In genomic region chrX:8075300-8075927, dm6 we compare ENCODE assay signal across 1 fruit fly cellular context.
TF ChIP-seq lines count a peak whose summit lies in the region.

Upf2 (minus strand) TSS chrX:8075466.
CG1571 (plus strand) TSS chrX:8075877.

TF ChIP-seq in whole organism, embryonic, 481 proteins besides CTCF, POLR2A, EP300 and RAD21 (continued from another document):
- TF ChIP-seq CG7987 (GFP tag; optimal IDR thresholded peaks at IDR 0.05; lab: Kevin White, UChicago) = no peak
- no peak for TF ChIP-seq CG9932 (GFP tag; IDR thresholded peaks at IDR 0.05; lab: Robert Waterston, UW)
- TF ChIP-seq HmgD (GFP tag; optimal IDR thresholded peaks at IDR 0.05; lab: Kevin White, UChicago) = no peak
- no peak for TF ChIP-seq CG3847 (GFP tag; IDR thresholded peaks at IDR 0.05; lab: Robert Waterston, UW)
- no peak for TF ChIP-seq CG4424 (GFP tag; optimal IDR thresholded peaks at IDR 0.05; lab: Kevin White, UChicago)
- TF ChIP-seq CG3281 (GFP tag; optimal IDR thresholded peaks at IDR 0.05; lab: Kevin White, UChicago) = no peak
- TF ChIP-seq danr (GFP tag; IDR thresholded peaks at IDR 0.05; lab: Robert Waterston, UW) = no peak
- peak; percentile 66 for TF ChIP-seq hbn (GFP tag; IDR thresholded peaks at IDR 0.05; lab: Robert Waterston, UW; ENCODE audit: partially characterized antibody)
- peak; percentile 26 for TF ChIP-seq Hsf (GFP tag; optimal IDR thresholded peaks at IDR 0.05; lab: Kevin White, UChicago)
- TF ChIP-seq CG18764 (GFP tag; optimal IDR thresholded peaks at IDR 0.05; lab: Kevin White, UChicago) = no peak
- no peak for TF ChIP-seq CG42726 (GFP tag; IDR thresholded peaks at IDR 0.05; lab: Robert Waterston, UW; ENCODE audit: partially characterized antibody)
- no peak for TF ChIP-seq dmrt11E (tag; optimal IDR thresholded peaks at IDR 0.05; lab: Kevin White, UChicago)
- no peak for TF ChIP-seq CG4730 (GFP tag; IDR thresholded peaks at IDR 0.05; lab: Robert Waterston, UW)
- TF ChIP-seq cad (GFP tag; optimal IDR thresholded peaks at IDR 0.05; lab: Kevin White, UChicago) = no peak
- peak; percentile 94 for TF ChIP-seq Dref (GFP tag; IDR thresholded peaks at IDR 0.05; lab: Robert Waterston, UW)
- no peak for TF ChIP-seq Mrtf (GFP tag; IDR thresholded peaks at IDR 0.05; lab: Robert Waterston, UW)
- TF ChIP-seq bcd (GFP tag; optimal IDR thresholded peaks at IDR 0.05; lab: Kevin White, UChicago) = no peak
- TF ChIP-seq CG10267 (tag; optimal IDR thresholded peaks at IDR 0.05; lab: Kevin White, UChicago) = peak; percentile 59
- no peak for TF ChIP-seq fd96Cb (tag; optimal IDR thresholded peaks at IDR 0.05; lab: Kevin White, UChicago)
- no peak for TF ChIP-seq Hmx (GFP tag; optimal IDR thresholded peaks at IDR 0.05; lab: Kevin White, UChicago)
- no peak for TF ChIP-seq twi (tag; optimal IDR thresholded peaks at IDR 0.05; lab: Kevin White, UChicago)
- no peak for TF ChIP-seq gcm (GFP tag; optimal IDR thresholded peaks at IDR 0.05; lab: Kevin White, UChicago)
- no peak for TF ChIP-seq her (GFP tag; optimal IDR thresholded peaks at IDR 0.05; lab: Kevin White, UChicago)
- no peak for TF ChIP-seq oc (tag; optimal IDR thresholded peaks at IDR 0.05; lab: Kevin White, UChicago)
- TF ChIP-seq BEAF-32 (GFP tag; optimal IDR thresholded peaks at IDR 0.05; lab: Kevin White, UChicago) = peak; percentile 70
- peak; percentile 27 for TF ChIP-seq Sin3A (optimal IDR thresholded peaks at IDR 0.05; lab: Kevin White, UChicago)
- TF ChIP-seq crp (GFP tag; optimal IDR thresholded peaks at IDR 0.05; lab: Kevin White, UChicago) = peak in 1 of 2 experiments; percentile 10
- TF ChIP-seq Dp (GFP tag; optimal IDR thresholded peaks at IDR 0.05; lab: Kevin White, UChicago) = peak; percentile 72
- no peak for TF ChIP-seq ind (GFP tag; optimal IDR thresholded peaks at IDR 0.05; lab: Kevin White, UChicago)
- no peak for TF ChIP-seq Bdp1 (GFP tag; optimal IDR thresholded peaks at IDR 0.05; lab: Kevin White, UChicago)
- TF ChIP-seq CG18619 (GFP tag; optimal IDR thresholded peaks at IDR 0.05; lab: Kevin White, UChicago) = no peak
- TF ChIP-seq ash1 (GFP tag; optimal IDR thresholded peaks at IDR 0.05; lab: Kevin White, UChicago) = no peak
- peak; percentile 55; the same call in 2 of the 3 replicates for TF ChIP-seq zen2 (GFP tag; IDR thresholded peaks at IDR 0.05; lab: Robert Waterston, UW; ENCODE audit: partially characterized antibody)
- no peak for TF ChIP-seq vvl (GFP tag; IDR thresholded peaks at IDR 0.05; lab: Robert Waterston, UW)
- no peak for TF ChIP-seq ara (GFP tag; IDR thresholded peaks at IDR 0.05; lab: Robert Waterston, UW)
- no peak for TF ChIP-seq E2f1 (GFP tag; IDR thresholded peaks at IDR 0.05; lab: Robert Waterston, UW)
- no peak for TF ChIP-seq CG2199 (GFP tag; IDR thresholded peaks at IDR 0.05; lab: Robert Waterston, UW)
- no peak for TF ChIP-seq CG7839 (tag; optimal IDR thresholded peaks at IDR 0.05; lab: Kevin White, UChicago)
- TF ChIP-seq prd (optimal IDR thresholded peaks at IDR 0.05; lab: Kevin White, UChicago) = no peak
- TF ChIP-seq prd (GFP tag; IDR thresholded peaks at IDR 0.05; lab: Robert Waterston, UW) = no peak
- peak; percentile 90 for TF ChIP-seq stwl (tag; optimal IDR thresholded peaks at IDR 0.05; lab: Kevin White, UChicago)
- no peak for TF ChIP-seq ftz-f1 (GFP tag; optimal IDR thresholded peaks at IDR 0.05; lab: Kevin White, UChicago)
